Worm (Caenorhabditis elegans): ENCODE data around the gene gas-1.

DNA sequence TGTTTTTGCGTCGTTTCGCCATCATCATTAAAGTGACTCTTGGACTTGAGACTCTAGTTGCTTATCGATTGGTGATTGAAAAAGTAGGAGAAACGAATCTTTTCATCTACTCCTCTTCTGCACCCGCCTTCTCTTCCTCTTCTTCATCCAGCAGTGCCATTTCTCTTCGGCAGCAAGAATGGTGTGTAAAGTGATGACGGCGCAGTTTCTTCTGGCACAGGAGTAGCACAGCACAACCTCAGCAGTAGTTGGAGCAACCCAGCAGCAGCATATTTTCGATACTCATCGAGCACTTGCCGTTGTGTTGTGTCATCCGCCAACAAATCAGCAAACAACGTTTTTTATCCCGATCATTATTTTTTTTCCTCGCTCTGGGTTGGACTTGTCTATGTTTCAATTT lies 14.7 kb downstream of the gas-1 start:
- TF ChIP-seq sox-4 (tag; optimal IDR thresholded peaks at IDR 0.05) (no peak), elt-2 (tag; optimal IDR thresholded peaks at IDR 0.05) (no peak), nhr-11 (tag; optimal IDR thresholded peaks at IDR 0.05) (no peak), hlh-13 (GFP tag; optimal IDR thresholded peaks at IDR 0.05) (no peak), pha-4 (tag; optimal IDR thresholded peaks at IDR 0.05) (no peak), madf-2 (tag; optimal IDR thresholded peaks at IDR 0.05) (no peak), T23F11.4 (GFP tag; optimal IDR thresholded peaks at IDR 0.05) (no peak)
